Worm (Caenorhabditis elegans) whole organism, L2 larva: ENCODE measurements around the gene W07B8.4.

Source experiments
- elt-3 ChIP-seq: sonication (generic microtip); optimal IDR thresholded peaks from 2 replicates; lab custom pipeline; 2017; ENCODE audit warnings: missing biosample characterization, missing genetic modification characterization
- peb-1 ChIP-seq: fragments of 150-350 bp; optimal IDR thresholded peaks from 2 replicates; lab custom pipeline; 2014; ENCODE audit warnings: missing biosample characterization, missing genetic modification characterization
- skn-1 ChIP-seq: sonication (generic microtip); optimal IDR thresholded peaks from 2 replicates; lab custom pipeline; 2017; ENCODE audit warnings: missing biosample characterization, missing genetic modification characterization

- TF ChIP-seq elt-3 (tag; lab: Kevin White, UChicago) (no peak), skn-1 (tag; lab: Kevin White, UChicago) (no peak), peb-1 (tag; lab: Kevin White, UChicago) (no peak)
Observed at ce11 chrV:1155914-1156313, 24.2 kb upstream of the W07B8.4 start, which contains the start of gene cmd-1.
